Worm (Caenorhabditis elegans) whole organism, midembryonic: ENCODE data around the gene F13E9.9.

Source experiments
- T22C8.4 ChIP-seq: fragments of 200-800 bp; sonication (Bioruptor generic); IDR thresholded peaks from 2 replicates; pipeline ENCODE4 v1.3.6; 2022; ENCODE audit warnings: missing genetic modification characterization, missing compliant biosample characterization
- cog-1 ChIP-seq: sonication (generic microtip); optimal IDR thresholded peaks from 2 replicates; lab custom pipeline; 2016; ENCODE audit warnings: missing genetic modification characterization, missing compliant biosample characterization
- flt-1 ChIP-seq: fragments of 200-800 bp; sonication (Bioruptor generic); IDR thresholded peaks from 2 replicates; pipeline ENCODE4 v1.3.6; 2022; ENCODE audit warnings: missing genetic modification characterization, missing compliant biosample characterization
- klf-2 ChIP-seq: fragments of 200-800 bp; sonication (Bioruptor generic); conservative IDR thresholded peaks from 2 replicates; pipeline ENCODE4 v1.3.6; 2022; ENCODE audit warnings: missing genetic modification reagents, missing genetic modification characterization, missing compliant biosample characterization
- tab-1 ChIP-seq: fragments of 200-800 bp; sonication (Bioruptor generic); IDR thresholded peaks from 2 replicates; pipeline ENCODE4 v1.3.6; 2022; ENCODE audit warnings: missing genetic modification characterization, missing compliant biosample characterization

DNA sequence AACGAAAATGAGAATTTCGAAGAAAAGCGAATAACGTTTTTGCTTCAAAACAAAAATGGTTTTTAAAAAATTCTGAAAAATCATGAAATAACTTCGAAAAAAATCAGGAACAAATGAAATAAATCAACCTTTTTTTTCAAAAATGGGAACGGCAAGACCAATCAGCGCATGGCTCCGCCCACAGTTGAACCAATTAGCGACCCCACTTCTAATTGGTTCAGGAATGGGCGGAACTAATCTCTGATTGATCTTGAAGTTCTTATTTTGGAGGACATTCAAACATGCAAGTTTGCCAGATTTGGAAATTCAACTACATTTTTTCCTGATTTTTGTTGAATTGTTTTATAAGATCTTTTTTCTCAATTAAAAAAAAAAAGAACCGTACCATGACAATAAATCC is 43.0 kb downstream of the F13E9.9 start:
- TF ChIP-seq cog-1 (tag; lab: Kevin White, UChicago), result no peak
- no peak for TF ChIP-seq flt-1
- no peak for TF ChIP-seq T22C8.4 (GFP tag; lab: Robert Waterston, UW)
- no peak for TF ChIP-seq tab-1
- TF ChIP-seq klf-2 (GFP tag; lab: Robert Waterston, UW), result no peak
